Worm (Caenorhabditis elegans) whole organism, L4 larva: ENCODE measurements around the gene ifc-2.

Source experiments
- hlh-11 ChIP-seq: fragments of 200-800 bp; sonication (Bioruptor generic); optimal IDR thresholded peaks from 2 replicates; lab custom pipeline; 2018; ENCODE audit warnings: mild to moderate bottlenecking, missing genetic modification characterization, missing compliant biosample characterization
- hlh-30 ChIP-seq: sonication (generic microtip); optimal IDR thresholded peaks from 2 replicates; lab custom pipeline; 2017; ENCODE audit warnings: antibody characterized with exemption, mild to moderate bottlenecking, missing genetic modification characterization, missing compliant biosample characterization; ENCODE audit not compliant: insufficient read depth
- jun-1 ChIP-seq: fragments of 150-350 bp; optimal IDR thresholded peaks from 2 replicates; lab custom pipeline; 2014; ENCODE audit warnings: missing biosample characterization, missing genetic modification reagents, missing genetic modification characterization
- zag-1 ChIP-seq: fragments of 150-350 bp; optimal IDR thresholded peaks from 2 replicates; lab custom pipeline; 2014; ENCODE audit warnings: missing biosample characterization, missing genetic modification characterization
- ztf-11 ChIP-seq: fragments of 150-350 bp; optimal IDR thresholded peaks from 2 replicates; lab custom pipeline; 2014; ENCODE audit warnings: missing biosample characterization, missing genetic modification characterization

DNA sequence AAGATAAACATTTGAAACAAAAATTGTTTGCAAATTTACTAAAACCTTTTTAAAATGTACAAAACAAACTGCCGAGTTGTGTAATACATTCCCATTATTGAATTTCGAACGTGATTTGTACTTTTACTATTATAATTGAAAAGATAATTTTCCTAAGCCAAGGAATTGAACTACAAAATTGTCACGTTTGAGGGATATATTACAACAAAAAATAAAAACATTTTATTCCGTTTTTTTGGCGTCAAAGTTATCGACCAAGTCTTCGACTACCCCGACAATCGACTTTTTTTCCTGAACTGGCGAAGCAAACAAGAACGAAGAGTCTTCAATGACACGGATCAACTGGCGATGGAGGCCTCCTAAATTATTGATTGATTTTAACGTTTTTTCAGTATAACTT lies 26.2 kb upstream of the ifc-2 start, which contains the start of gene T19D7.7:
- TF ChIP-seq hlh-30 (no peak), zag-1 (tag; lab: Kevin White, UChicago) (no peak), hlh-11 (tag; lab: Kevin White, UChicago) (no peak), ztf-11 (tag; lab: Kevin White, UChicago) (no peak), jun-1 (tag; lab: Kevin White, UChicago) (no peak)
